Worm (Caenorhabditis elegans): Measurements from ENCODE around the gene pxmp-4.

The pxmp-4 gene

ce11 chrIV:337128-337646 is at the start of gene pxmp-4:
Gene pxmp-4, minus strand, starts transcription at chrIV:337178.
- TF ChIP-seq syd-9 (tag; optimal IDR thresholded peaks at IDR 0.05) (no peak), rnt-1 (tag; optimal IDR thresholded peaks at IDR 0.05) (no peak)

DNA sequence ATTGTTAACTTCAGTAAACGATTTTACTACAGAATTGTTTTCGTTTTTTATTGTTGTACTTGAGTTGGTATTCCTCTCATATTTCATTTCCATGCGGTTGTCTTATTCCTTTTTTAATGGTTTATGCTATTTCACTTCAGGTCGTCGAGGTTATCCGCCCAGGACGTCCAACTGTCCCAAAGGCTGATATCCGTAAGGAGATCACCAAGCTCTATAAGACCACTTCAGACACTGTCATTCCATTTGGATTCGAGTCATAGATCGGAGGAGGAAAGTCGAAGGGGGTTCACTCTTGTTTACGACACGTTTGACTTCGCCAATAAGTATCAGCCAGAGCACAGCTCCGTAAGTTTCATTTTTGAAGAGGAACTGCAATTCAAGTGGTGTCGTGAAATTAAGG is 49.6 kb upstream of the pxmp-4 start, which contains the start of gene T07A9.14:
Gene T07A9.14, plus strand, starts transcription at position 124 of the 400 bp plus-strand sequence.
- TF ChIP-seq tbx-7 (tag; optimal IDR thresholded peaks at IDR 0.05) (no peak), nhr-232 (tag; optimal IDR thresholded peaks at IDR 0.05) (no peak), ceh-9 (tag; optimal IDR thresholded peaks at IDR 0.05) (no peak), nfya-1 (tag; optimal IDR thresholded peaks at IDR 0.05) (no peak), ceh-45 (GFP tag; IDR thresholded peaks at IDR 0.05) (no peak), tbx-2 (tag; optimal IDR thresholded peaks at IDR 0.05) (no peak)

DNA sequence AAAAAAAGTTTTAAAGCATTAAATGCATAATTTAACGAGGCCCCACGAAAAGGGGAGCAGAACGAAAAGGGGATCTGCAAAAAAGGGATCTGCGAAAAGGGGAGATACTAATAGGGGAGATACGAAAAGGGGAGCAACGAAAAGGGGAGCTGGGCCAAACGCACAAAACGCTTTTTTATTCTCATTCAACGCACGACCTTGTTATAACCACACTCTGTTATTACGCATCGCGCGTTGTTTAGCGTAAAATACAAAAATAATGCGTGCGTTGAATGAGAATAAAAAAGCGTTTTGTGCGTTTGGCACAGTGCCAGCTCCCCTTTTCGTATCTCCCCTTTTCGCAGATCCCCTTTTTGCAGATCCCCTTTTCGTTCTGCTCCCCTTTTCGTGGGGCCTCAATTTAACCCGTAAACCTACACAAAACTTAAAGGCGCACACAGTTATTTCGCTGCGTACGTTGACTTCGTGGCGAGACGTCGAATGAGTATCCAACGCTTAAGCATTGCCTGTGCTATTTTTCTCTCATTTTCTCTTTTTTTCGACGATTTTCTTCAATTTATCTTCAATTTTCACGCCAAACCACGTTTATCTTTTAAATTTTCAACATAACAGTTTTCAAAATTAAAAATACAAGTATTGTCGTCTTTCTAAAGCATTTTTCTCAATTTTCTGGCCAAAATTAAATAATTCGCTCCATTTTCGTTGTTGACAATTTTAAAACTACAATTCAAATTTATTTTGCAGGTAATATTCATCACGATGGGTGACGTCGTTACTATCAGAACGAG is 48.4 kb upstream of the pxmp-4 start, which contains the start of gene rps-24:
Gene rps-24, plus strand, starts transcription at position 738 of the 788 bp plus-strand sequence.
- peak; percentile 91 for TF ChIP-seq zip-5 (tag; optimal IDR thresholded peaks at IDR 0.05)
- TF ChIP-seq ahr-1 (tag; optimal IDR thresholded peaks at IDR 0.05), result peak; percentile 93
- peak; percentile 85 for TF ChIP-seq ceh-19 (GFP tag; optimal IDR thresholded peaks at IDR 0.05)
- TF ChIP-seq dve-1 (tag; optimal IDR thresholded peaks at IDR 0.05), result peak; percentile 61
- TF ChIP-seq ceh-14 (tag; optimal IDR thresholded peaks at IDR 0.05), result peak; percentile 98
- TF ChIP-seq C38D4.7 (GFP tag; optimal IDR thresholded peaks at IDR 0.05), result peak; percentile 51
- TF ChIP-seq sox-4 (tag; optimal IDR thresholded peaks at IDR 0.05), result peak; percentile 60
- TF ChIP-seq ceh-2 (tag; optimal IDR thresholded peaks at IDR 0.05), result peak; percentile 98
- peak; percentile 43 for TF ChIP-seq che-1 (tag; optimal IDR thresholded peaks at IDR 0.05)
- TF ChIP-seq nhr-232 (tag; optimal IDR thresholded peaks at IDR 0.05), result peak; percentile 48
- peak; percentile 66 for TF ChIP-seq ttx-3 (tag; optimal IDR thresholded peaks at IDR 0.05)
- peak; percentile 97 for TF ChIP-seq lim-6 (tag; optimal IDR thresholded peaks at IDR 0.05)
- peak; percentile 78 for TF ChIP-seq elt-2 (tag; optimal IDR thresholded peaks at IDR 0.05)
- peak; percentile 88 for TF ChIP-seq elt-4 (tag; optimal IDR thresholded peaks at IDR 0.05)
- TF ChIP-seq ceh-18 (tag; optimal IDR thresholded peaks at IDR 0.05), result peak; percentile 97
- peak; percentile 96 for TF ChIP-seq ets-4 (tag; optimal IDR thresholded peaks at IDR 0.05)
- TF ChIP-seq C08G9.2 (tag; optimal IDR thresholded peaks at IDR 0.05), result peak; percentile 96
- peak; percentile 98 for TF ChIP-seq tbx-2 (tag; optimal IDR thresholded peaks at IDR 0.05)
- TF ChIP-seq sdc-2 (tag; optimal IDR thresholded peaks at IDR 0.05), result peak; percentile 67
- TF ChIP-seq fax-1 (tag; optimal IDR thresholded peaks at IDR 0.05), result peak; percentile 93
- TF ChIP-seq pqm-1 (tag; optimal IDR thresholded peaks at IDR 0.05), result peak; percentile 97
- TF ChIP-seq unc-86 (tag; optimal IDR thresholded peaks at IDR 0.05), result peak; percentile 86
- peak; percentile 86 for TF ChIP-seq nfya-1 (tag; optimal IDR thresholded peaks at IDR 0.05)
- TF ChIP-seq unc-42 (tag; optimal IDR thresholded peaks at IDR 0.05), result peak; percentile 95
- TF ChIP-seq ceh-6 (GFP tag; optimal IDR thresholded peaks at IDR 0.05), result peak; percentile 48
- peak; percentile 98 for TF ChIP-seq mec-3 (tag; optimal IDR thresholded peaks at IDR 0.05; ENCODE audit: borderline replicate concordance)
- TF ChIP-seq pros-1 (tag; optimal IDR thresholded peaks at IDR 0.05), result peak; percentile 22
- peak; percentile 92 for TF ChIP-seq tbx-7 (tag; optimal IDR thresholded peaks at IDR 0.05)
- peak; percentile 43 for TF ChIP-seq madf-2 (tag; optimal IDR thresholded peaks at IDR 0.05)
- TF ChIP-seq sox-2 (GFP tag; IDR thresholded peaks at IDR 0.05), result peak; percentile 64
- TF ChIP-seq hlh-15 (tag; optimal IDR thresholded peaks at IDR 0.05), result peak; percentile 75
- peak; percentile 70 for TF ChIP-seq eyg-1 (tag; optimal IDR thresholded peaks at IDR 0.05)
- TF ChIP-seq K09A11.1 (tag; optimal IDR thresholded peaks at IDR 0.05; ENCODE audit: insufficient read depth), result peak; percentile 17
- TF ChIP-seq syd-9 (tag; optimal IDR thresholded peaks at IDR 0.05), result peak; percentile 90
- peak; percentile 96 for TF ChIP-seq F13H6.1 (tag; optimal IDR thresholded peaks at IDR 0.05)
- peak; percentile 50 for TF ChIP-seq K02D7.2 (tag; optimal IDR thresholded peaks at IDR 0.05)
- peak; percentile 95 for TF ChIP-seq hlh-8 (tag; optimal IDR thresholded peaks at IDR 0.05)
- TF ChIP-seq ztf-16 (tag; optimal IDR thresholded peaks at IDR 0.05), result peak; percentile 78
- peak; percentile 94 for TF ChIP-seq pag-3 (tag; optimal IDR thresholded peaks at IDR 0.05; ENCODE audit: borderline replicate concordance)
- TF ChIP-seq ceh-24 (tag; optimal IDR thresholded peaks at IDR 0.05), result peak; percentile 31
- TF ChIP-seq ceh-34 (tag; optimal IDR thresholded peaks at IDR 0.05), result peak; percentile 97
- peak; percentile 26 for TF ChIP-seq hlh-30 (tag; optimal IDR thresholded peaks at IDR 0.05; ENCODE audit: insufficient read depth)
